Fruit fly (Drosophila melanogaster) whole organism, embryonic: ENCODE data around the gene ND-MNLL.

Experiments used
- Adf1 ChIP-seq: fragments of 200-800 bp; sonication (Bioruptor generic); IDR thresholded peaks from 2 replicates; pipeline ENCODE4 v1.3.6; 2022; ENCODE audit warnings: missing biosample characterization, missing genetic modification characterization
- Antp ChIP-seq: fragments of 200-800 bp; sonication (Bioruptor generic); optimal IDR thresholded peaks from 3 replicates; lab custom pipeline; 2016; ENCODE audit warnings: missing biosample characterization, missing genetic modification characterization
- CG10543 ChIP-seq: fragments of 200-800 bp; sonication (Bioruptor generic); optimal IDR thresholded peaks from 3 replicates; lab custom pipeline; 2017; ENCODE audit warnings: missing biosample characterization, mild to moderate bottlenecking, missing genetic modification characterization, moderate library complexity
- CG10654 ChIP-seq: fragments of 200-800 bp; sonication (Bioruptor generic); optimal IDR thresholded peaks from 2 replicates; lab custom pipeline; 2016; ENCODE audit warnings: missing biosample characterization, missing genetic modification characterization
- CG12299 ChIP-seq: fragments of 200-800 bp; sonication (Bioruptor generic); optimal IDR thresholded peaks from 2 replicates; lab custom pipeline; 2018; ENCODE audit warnings: missing biosample characterization, mild to moderate bottlenecking, missing genetic modification characterization
- CG13424 ChIP-seq: fragments of 200-800 bp; sonication (Bioruptor generic); optimal IDR thresholded peaks from 2 replicates; lab custom pipeline; 2019; ENCODE audit warnings: missing biosample characterization, mild to moderate bottlenecking, missing genetic modification characterization, moderate library complexity
- CG15011 ChIP-seq: fragments of 200-800 bp; sonication (Bioruptor generic); optimal IDR thresholded peaks from 3 replicates; lab custom pipeline; 2018; ENCODE audit warnings: missing biosample characterization, mild to moderate bottlenecking, missing genetic modification characterization
- CG3163 ChIP-seq: fragments of 200-800 bp; sonication (Bioruptor generic); optimal IDR thresholded peaks from 3 replicates; lab custom pipeline; 2016; ENCODE audit warnings: missing biosample characterization, missing genetic modification characterization
- CG4328 ChIP-seq: fragments of 200-800 bp; sonication (Bioruptor generic); optimal IDR thresholded peaks from 3 replicates; lab custom pipeline; 2017; ENCODE audit warnings: missing biosample characterization, missing genetic modification reagents, missing genetic modification characterization
- CG4707 ChIP-seq: fragments of 200-800 bp; sonication (Bioruptor generic); optimal IDR thresholded peaks from 2 replicates; lab custom pipeline; 2018; ENCODE audit warnings: missing biosample characterization, mild to moderate bottlenecking, missing genetic modification characterization, moderate library complexity
- CG4854 ChIP-seq: fragments of 200-800 bp; sonication (Bioruptor generic); optimal IDR thresholded peaks from 2 replicates; lab custom pipeline; 2016; ENCODE audit warnings: missing biosample characterization, missing genetic modification characterization, inconsistent platforms
- CG7928 ChIP-seq: fragments of 200-800 bp; sonication (Bioruptor generic); optimal IDR thresholded peaks from 2 replicates; lab custom pipeline; 2017; ENCODE audit warnings: missing biosample characterization, mild to moderate bottlenecking, missing genetic modification characterization
- CG7963 ChIP-seq: fragments of 200-800 bp; sonication (Bioruptor generic); IDR thresholded peaks from 3 replicates; pipeline ENCODE4 v1.3.6; 2022; ENCODE audit warnings: missing biosample characterization, missing genetic modification characterization; ENCODE audit not compliant: partially characterized antibody
- CG8089 ChIP-seq: fragments of 200-800 bp; sonication (Bioruptor generic); optimal IDR thresholded peaks from 3 replicates; lab custom pipeline; 2016; ENCODE audit warnings: missing biosample characterization, missing genetic modification characterization
- CG8478 ChIP-seq: fragments of >200 bp; optimal IDR thresholded peaks from 2 replicates; lab custom pipeline; 2018
- CG8765 ChIP-seq: fragments of 200-800 bp; sonication (Bioruptor generic); IDR thresholded peaks from 2 replicates; pipeline ENCODE4 v1.3.6; 2022; ENCODE audit warnings: missing biosample characterization, missing genetic modification characterization
- CG9727 ChIP-seq: fragments of 200-800 bp; sonication (Bioruptor generic); optimal IDR thresholded peaks from 3 replicates; lab custom pipeline; 2017; ENCODE audit warnings: missing biosample characterization, mild to moderate bottlenecking, missing genetic modification characterization
- Dp ChIP-seq: fragments of 200-800 bp; sonication (Bioruptor generic); optimal IDR thresholded peaks from 2 replicates; lab custom pipeline; 2018; ENCODE audit warnings: missing biosample characterization, mild to moderate bottlenecking, missing genetic modification characterization, moderate library complexity
- E2f1 ChIP-seq: fragments of 200-800 bp; sonication (Bioruptor generic); IDR thresholded peaks from 2 replicates; pipeline ENCODE4 v1.3.6; 2022; ENCODE audit warnings: missing biosample characterization, missing genetic modification characterization
- Eip74EF ChIP-seq, 2 experiments: fragments of 200-800 bp in 1 of 2; fragments of >200 bp in 1 of 2; sonication (Bioruptor generic) in 1 of 2; optimal IDR thresholded peaks; 2 replicates each; lab custom pipeline; 2017 to 2019; ENCODE audit warnings: missing biosample characterization in 2 of 2, missing genetic modification characterization in 2 of 2, mild to moderate bottlenecking in 1 of 2, moderate library complexity in 1 of 2
- Ets97D ChIP-seq: fragments of 200-800 bp; sonication (Bioruptor generic); optimal IDR thresholded peaks from 3 replicates; lab custom pipeline; 2016; ENCODE audit warnings: missing biosample characterization, missing genetic modification characterization
- Hand ChIP-seq: fragments of 200-800 bp; sonication (Bioruptor generic); optimal IDR thresholded peaks from 2 replicates; lab custom pipeline; 2017; ENCODE audit warnings: mild to moderate bottlenecking, missing biosample characterization, missing genetic modification reagents, missing genetic modification characterization
- HmgZ ChIP-seq: fragments of 200-800 bp; sonication (Bioruptor generic); optimal IDR thresholded peaks from 2 replicates; lab custom pipeline; 2018; ENCODE audit warnings: missing biosample characterization, mild to moderate bottlenecking, missing genetic modification characterization
- Optix ChIP-seq: fragments of 200-800 bp; sonication (Bioruptor generic); IDR thresholded peaks from 3 replicates; pipeline ENCODE4 v1.3.6; 2022; ENCODE audit warnings: missing biosample characterization, missing genetic modification characterization
- Taf1 ChIP-seq: fragments of 200-800 bp; sonication (Bioruptor generic); IDR thresholded peaks from 2 replicates; pipeline ENCODE4 v1.3.6; 2022; ENCODE audit warnings: missing biosample characterization, missing genetic modification characterization
- ap ChIP-seq: fragments of 200-800 bp; sonication (Bioruptor generic); IDR thresholded peaks from 2 replicates; pipeline ENCODE4 v1.3.6; 2022; ENCODE audit warnings: missing biosample characterization, missing genetic modification characterization
- br ChIP-seq: fragments of >200 bp; optimal IDR thresholded peaks from 2 replicates; lab custom pipeline; 2017
- cato ChIP-seq: fragments of 200-800 bp; sonication (Bioruptor generic); optimal IDR thresholded peaks from 2 replicates; lab custom pipeline; 2016; ENCODE audit warnings: missing biosample characterization, missing genetic modification characterization, borderline replicate concordance
- cg ChIP-seq: fragments of 200-800 bp; sonication (Bioruptor generic); optimal IDR thresholded peaks from 3 replicates; lab custom pipeline; 2019; ENCODE audit warnings: missing biosample characterization, mild to moderate bottlenecking, missing genetic modification characterization, moderate library complexity
- chinmo ChIP-seq: fragments of 200-800 bp; sonication (Bioruptor generic); IDR thresholded peaks from 4 replicates; pipeline ENCODE4 v1.3.6; 2022; ENCODE audit warnings: missing biosample characterization, missing genetic modification characterization; ENCODE audit not compliant: partially characterized antibody
- ci ChIP-seq: fragments of 200-800 bp; sonication (Bioruptor generic); IDR thresholded peaks from 3 replicates; pipeline ENCODE4 v1.3.6; 2022; ENCODE audit warnings: missing biosample characterization, missing genetic modification characterization
- crc ChIP-seq: fragments of 200-800 bp; sonication (Bioruptor generic); optimal IDR thresholded peaks from 2 replicates; lab custom pipeline; 2016; ENCODE audit warnings: missing biosample characterization, missing genetic modification characterization
- gem ChIP-seq: fragments of 200-800 bp; sonication (Bioruptor generic); optimal IDR thresholded peaks from 2 replicates; lab custom pipeline; 2019; ENCODE audit warnings: missing biosample characterization, mild to moderate bottlenecking, missing genetic modification characterization, moderate library complexity
- grn ChIP-seq: fragments of 200-800 bp; sonication (Bioruptor generic); optimal IDR thresholded peaks from 3 replicates; lab custom pipeline; 2017; ENCODE audit warnings: missing biosample characterization, missing genetic modification characterization
- hbn ChIP-seq: fragments of 200-800 bp; sonication (Bioruptor generic); IDR thresholded peaks from 2 replicates; pipeline ENCODE4 v1.3.6; 2022; ENCODE audit warnings: missing biosample characterization, missing genetic modification characterization; ENCODE audit not compliant: partially characterized antibody
- insv ChIP-seq, 2 experiments: fragments of 200-800 bp; sonication (Bioruptor generic); optimal IDR thresholded peaks; 3 replicates each; lab custom pipeline; 2016 to 2018; ENCODE audit warnings: missing biosample characterization in 2 of 2, missing genetic modification characterization in 2 of 2
- kah ChIP-seq: fragments of 200-800 bp; sonication (Bioruptor generic); optimal IDR thresholded peaks from 2 replicates; lab custom pipeline; 2018; ENCODE audit warnings: missing biosample characterization, mild to moderate bottlenecking, missing genetic modification characterization
- nerfin-2 ChIP-seq: fragments of 200-800 bp; sonication (Bioruptor generic); IDR thresholded peaks from 2 replicates; pipeline ENCODE4 v1.3.6; 2022; ENCODE audit warnings: missing biosample characterization, missing genetic modification characterization; ENCODE audit not compliant: partially characterized antibody
- nom ChIP-seq: fragments of 200-800 bp; sonication (Bioruptor generic); optimal IDR thresholded peaks from 2 replicates; lab custom pipeline; 2017; ENCODE audit warnings: missing biosample characterization, missing genetic modification characterization, mild to moderate bottlenecking, moderate library complexity, missing genetic modification reagents
- pfk ChIP-seq: fragments of 200-800 bp; sonication (Bioruptor generic); optimal IDR thresholded peaks from 2 replicates; lab custom pipeline; 2018; ENCODE audit warnings: missing biosample characterization, mild to moderate bottlenecking, missing genetic modification characterization, moderate library complexity
- pnt ChIP-seq: fragments of 200-800 bp; sonication (Bioruptor generic); optimal IDR thresholded peaks from 3 replicates; lab custom pipeline; 2016; ENCODE audit warnings: missing biosample characterization, missing genetic modification characterization
- pros ChIP-seq: fragments of 200-800 bp; sonication (Bioruptor generic); optimal IDR thresholded peaks from 3 replicates; lab custom pipeline; 2019; ENCODE audit warnings: missing biosample characterization, mild to moderate bottlenecking, missing genetic modification characterization, moderate library complexity
- ranshi ChIP-seq: fragments of 200-800 bp; sonication (Bioruptor generic); IDR thresholded peaks from 2 replicates; pipeline ENCODE4 v1.3.6; 2022; ENCODE audit warnings: missing biosample characterization, missing genetic modification characterization
- sens ChIP-seq: fragments of 200-800 bp; sonication (Bioruptor generic); peaks from one replicate; lab custom pipeline; 2016; ENCODE audit warnings: missing biosample characterization, missing genetic modification characterization
- seq ChIP-seq: fragments of 200-800 bp; sonication (Bioruptor generic); IDR thresholded peaks from 2 replicates; pipeline ENCODE4 v1.3.6; 2022; ENCODE audit warnings: missing biosample characterization, missing genetic modification characterization
- sisA ChIP-seq: fragments of 200-800 bp; sonication (Bioruptor generic); IDR thresholded peaks from 2 replicates; pipeline ENCODE4 v1.3.6; 2022; ENCODE audit warnings: missing biosample characterization, missing genetic modification characterization
- so ChIP-seq: fragments of 200-800 bp; sonication (Bioruptor generic); IDR thresholded peaks from 3 replicates; pipeline ENCODE4 v1.3.6; 2022; ENCODE audit warnings: missing biosample characterization, missing genetic modification characterization
- sob ChIP-seq: fragments of 200-800 bp; sonication (Bioruptor generic); IDR thresholded peaks from 2 replicates; pipeline ENCODE4 v1.3.6; 2022; ENCODE audit warnings: missing biosample characterization, missing genetic modification characterization
- usp ChIP-seq: fragments of >200 bp; optimal IDR thresholded peaks from 2 replicates; lab custom pipeline; 2017; ENCODE audit warnings: missing biosample characterization, missing genetic modification characterization
- wdn ChIP-seq: fragments of 200-800 bp; sonication (Bioruptor generic); IDR thresholded peaks from 2 replicates; pipeline ENCODE4 v1.3.6; 2022; ENCODE audit warnings: missing biosample characterization, missing genetic modification characterization
- zen ChIP-seq: fragments of 200-800 bp; sonication (Bioruptor generic); optimal IDR thresholded peaks from 3 replicates; lab custom pipeline; 2018; ENCODE audit warnings: missing biosample characterization, mild to moderate bottlenecking, missing genetic modification characterization, moderate library complexity

The ND-MNLL gene

dm6 chrX:7934679-7935078 lies 41.1 kb upstream of the ND-MNLL start, which contains the start of gene RpS14b (continued):
- TF ChIP-seq nerfin-2 (GFP tag; lab: Robert Waterston, UW) = 0 out of 2 replicates have a peak, but pooled peaks have one; percentile 38
- peak; percentile 19 for TF ChIP-seq Dp (GFP tag; lab: Kevin White, UChicago)
- no peak for TF ChIP-seq cato (GFP tag; lab: Kevin White, UChicago)
- TF ChIP-seq crc (GFP tag; lab: Kevin White, UChicago) = peak; percentile 35
- no peak for TF ChIP-seq Taf1 (GFP tag; lab: Robert Waterston, UW)
- peak; percentile 9 for TF ChIP-seq CG3163 (GFP tag; lab: Kevin White, UChicago)
- TF ChIP-seq CG4328 (GFP tag; lab: Kevin White, UChicago) = peak; percentile 70
- no peak; the same call in 1 of the 2 replicates for TF ChIP-seq CG8765 (GFP tag; lab: Robert Waterston, UW)
- TF ChIP-seq ranshi (GFP tag; lab: Robert Waterston, UW) = peak; percentile 74
- TF ChIP-seq CG4854 (GFP tag; lab: Kevin White, UChicago) = peak; percentile 40
- TF ChIP-seq sens = peak; percentile 88
- TF ChIP-seq kah = peak; percentile 7
- TF ChIP-seq ap (GFP tag; lab: Robert Waterston, UW) = no peak; the same call in 1 of the 2 replicates
- peak; percentile 76 for TF ChIP-seq CG10543 (GFP tag; lab: Kevin White, UChicago)
- TF ChIP-seq pnt (GFP tag; lab: Kevin White, UChicago) = no peak
- TF ChIP-seq CG4707 (GFP tag; lab: Kevin White, UChicago) = peak; percentile 1
- TF ChIP-seq wdn = peak; percentile 51
- 0 out of 3 replicates have a peak, but pooled peaks have one; percentile 40 for TF ChIP-seq Optix (GFP tag; lab: Robert Waterston, UW)
- peak; percentile 23 for TF ChIP-seq CG13424 (tag; lab: Kevin White, UChicago)
- TF ChIP-seq sisA (GFP tag; lab: Robert Waterston, UW) = peak; percentile 24; the same call in 1 of the 2 replicates
- peak; percentile 25 for TF ChIP-seq zen
- TF ChIP-seq gem (tag; lab: Kevin White, UChicago) = peak; percentile 23
- peak; percentile 36; the same call in 1 of the 2 replicates for TF ChIP-seq E2f1
- peak; percentile 6 for TF ChIP-seq grn (GFP tag; lab: Kevin White, UChicago)
- TF ChIP-seq CG8089 (GFP tag; lab: Kevin White, UChicago) = no peak
- TF ChIP-seq so (GFP tag; lab: Robert Waterston, UW) = peak; percentile 72; the same call in 1 of the 3 replicates
- TF ChIP-seq CG7928 (GFP tag; lab: Kevin White, UChicago) = no peak
- TF ChIP-seq CG8478 (lab: Kevin White, UChicago) = no peak
- peak; percentile 91 for TF ChIP-seq ci
- peak; percentile 98 for TF ChIP-seq Ets97D (GFP tag; lab: Kevin White, UChicago)
- TF ChIP-seq nom (GFP tag; lab: Kevin White, UChicago) = peak; percentile 73
- TF ChIP-seq HmgZ (tag; lab: Kevin White, UChicago) = peak; percentile 62
- TF ChIP-seq pfk (GFP tag; lab: Kevin White, UChicago) = peak; percentile 63
- TF ChIP-seq CG12299 (tag; lab: Kevin White, UChicago) = peak; percentile 38
- peak; percentile 80 for TF ChIP-seq sob
- peak in 1 of 2 experiments; percentile 43 for TF ChIP-seq insv (GFP tag; optimal IDR thresholded peaks at IDR 0.05; lab: Kevin White, UChicago)
- TF ChIP-seq Antp (GFP tag; lab: Kevin White, UChicago) = peak; percentile 54
- peak; percentile 31 for TF ChIP-seq CG15011 (GFP tag; lab: Kevin White, UChicago)
- TF ChIP-seq hbn (GFP tag; lab: Robert Waterston, UW) = peak; percentile 66
- TF ChIP-seq CG10654 (GFP tag; lab: Kevin White, UChicago) = peak; percentile 29
- peak; percentile 65; the same call in 1 of the 4 replicates for TF ChIP-seq chinmo
- TF ChIP-seq CG7963 (GFP tag; lab: Robert Waterston, UW) = 0 out of 3 replicates have a peak, but pooled peaks have one; percentile 43
- TF ChIP-seq cg = peak; percentile 10
- no peak for TF ChIP-seq Hand (GFP tag; lab: Kevin White, UChicago)
- TF ChIP-seq br (lab: Kevin White, UChicago) = no peak
- TF ChIP-seq usp (GFP tag; lab: Kevin White, UChicago) = no peak
- TF ChIP-seq pros (GFP tag; lab: Kevin White, UChicago) = no peak
- no peak for TF ChIP-seq Eip74EF (GFP tag; optimal IDR thresholded peaks at IDR 0.05; lab: Kevin White, UChicago)
- peak; percentile 54 for TF ChIP-seq Adf1
- no peak; the same call in 1 of the 2 replicates for TF ChIP-seq seq (GFP tag; lab: Robert Waterston, UW)
- TF ChIP-seq CG9727 (GFP tag; lab: Kevin White, UChicago) = peak; percentile 74
